Worm (Caenorhabditis elegans): ENCODE measurements around the gene mua-3.

- no peak for TF ChIP-seq ceh-13 (GFP tag; optimal IDR thresholded peaks at IDR 0.05)
- no peak for TF ChIP-seq ama-1 (optimal IDR thresholded peaks at IDR 0.05)
- no peak for TF ChIP-seq sea-1 (GFP tag; conservative IDR thresholded peaks at IDR 0.05)
- TF ChIP-seq flt-1 (GFP tag; IDR thresholded peaks at IDR 0.05), result no peak
These were observed 25.7 kb downstream of the mua-3 start, which contains the start of gene unc-47 for ce11 chrIII:10186160-10186559.
